Fruit fly (Drosophila melanogaster): ENCODE results near the gene RhoL.

DNA sequence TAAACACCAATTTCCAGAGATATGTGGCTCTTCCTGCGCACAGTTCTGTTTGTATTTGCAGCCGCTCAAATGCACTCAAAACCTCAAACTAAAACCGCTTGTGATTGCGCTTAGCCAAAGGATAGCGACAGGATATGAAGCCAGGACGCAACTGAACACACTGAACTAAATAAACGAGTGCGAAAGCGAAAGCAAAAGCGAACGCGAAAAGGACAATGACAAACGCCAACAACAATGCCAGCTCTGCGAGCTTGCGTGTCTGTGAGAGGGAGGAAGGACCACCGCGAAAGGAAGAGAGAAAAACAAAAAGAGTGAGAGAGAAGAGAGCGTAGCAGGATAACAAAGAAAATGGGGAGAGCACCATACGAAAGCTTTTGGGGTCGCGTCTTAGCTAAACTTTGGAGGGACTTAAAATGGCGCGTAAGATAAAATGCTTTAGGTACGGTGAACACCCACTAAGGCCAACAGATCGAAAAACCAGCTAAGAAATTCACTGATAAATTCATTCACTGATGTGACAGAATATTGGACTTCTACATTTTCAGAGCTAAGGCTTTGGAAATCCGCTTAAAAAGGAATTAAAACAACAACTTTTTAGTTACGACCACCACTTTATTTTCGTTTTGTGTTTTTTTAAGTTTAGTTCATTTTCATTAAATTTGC lies 41.8 kb downstream of the RhoL start, which contains the start of gene GstZ2:
- TF ChIP-seq psq (optimal IDR thresholded peaks at IDR 0.05), result no peak
- TF ChIP-seq Sin3A (optimal IDR thresholded peaks at IDR 0.05), result no peak
- no peak for TF ChIP-seq h (optimal IDR thresholded peaks at IDR 0.05)
- TF ChIP-seq Myc (optimal IDR thresholded peaks at IDR 0.05), result no peak

Data from Kc167 (cell line).